Worm (Caenorhabditis elegans) whole organism, midembryonic: ENCODE results near the gene txt-1.

ENCODE experiments used
- T22C8.4 ChIP-seq: fragments of 200-800 bp; sonication (Bioruptor generic); IDR thresholded peaks from 2 replicates; pipeline ENCODE4 v1.3.6; 2022; ENCODE audit warnings: missing genetic modification characterization, missing compliant biosample characterization
- cog-1 ChIP-seq: sonication (generic microtip); optimal IDR thresholded peaks from 2 replicates; lab custom pipeline; 2016; ENCODE audit warnings: missing genetic modification characterization, missing compliant biosample characterization
- flt-1 ChIP-seq: fragments of 200-800 bp; sonication (Bioruptor generic); IDR thresholded peaks from 2 replicates; pipeline ENCODE4 v1.3.6; 2022; ENCODE audit warnings: missing genetic modification characterization, missing compliant biosample characterization
- klf-2 ChIP-seq: fragments of 200-800 bp; sonication (Bioruptor generic); conservative IDR thresholded peaks from 2 replicates; pipeline ENCODE4 v1.3.6; 2022; ENCODE audit warnings: missing genetic modification reagents, missing genetic modification characterization, missing compliant biosample characterization
- med-1 ChIP-seq: sonication (generic microtip); optimal IDR thresholded peaks from 2 replicates; lab custom pipeline; 2017; ENCODE audit warnings: missing genetic modification characterization, mild to moderate bottlenecking, missing compliant biosample characterization, antibody characterized with exemption, missing genetic modification reagents; ENCODE audit not compliant: insufficient read depth
- ref-1 ChIP-seq: fragments of 200-800 bp; sonication (Bioruptor generic); conservative IDR thresholded peaks from 2 replicates; pipeline ENCODE4 v1.3.6; 2022; ENCODE audit warnings: missing genetic modification reagents, missing genetic modification characterization, missing compliant biosample characterization
- tab-1 ChIP-seq: fragments of 200-800 bp; sonication (Bioruptor generic); IDR thresholded peaks from 2 replicates; pipeline ENCODE4 v1.3.6; 2022; ENCODE audit warnings: missing genetic modification characterization, missing compliant biosample characterization
- ztf-23 ChIP-seq: fragments of 200-800 bp; sonication (Bioruptor generic); IDR thresholded peaks from 2 replicates; pipeline ENCODE4 v1.3.6; 2022; ENCODE audit warnings: missing genetic modification reagents, missing genetic modification characterization, missing compliant biosample characterization
- ztf-29 ChIP-seq: fragments of 200-800 bp; sonication (Bioruptor generic); IDR thresholded peaks from 2 replicates; pipeline ENCODE4 v1.3.6; 2022; ENCODE audit warnings: missing genetic modification reagents, missing genetic modification characterization, missing compliant biosample characterization

Gene txt-1

ce11 chrII:105889-106288, at the start of gene txt-1:
Gene txt-1 (plus strand): TSS chrII:106189.
- TF ChIP-seq med-1 (no peak), T22C8.4 (no peak), ref-1 (GFP tag; lab: Robert Waterston, UW) (no peak), tab-1 (GFP tag; lab: Robert Waterston, UW) (no peak), ztf-23 (GFP tag; lab: Robert Waterston, UW) (no peak), flt-1 (GFP tag; lab: Robert Waterston, UW) (no peak), cog-1 (no peak), ztf-29 (no peak), klf-2 (no peak)

ce11 chrII:57370-57769, 48.6 kb upstream of the txt-1 start, which contains the start of gene ascc-1:
Gene ascc-1 (plus strand): TSS chrII:57670.
- no peak for TF ChIP-seq ref-1 (GFP tag; lab: Robert Waterston, UW)
- no peak for TF ChIP-seq klf-2
- no peak for TF ChIP-seq T22C8.4
- no peak for TF ChIP-seq flt-1 (GFP tag; lab: Robert Waterston, UW)
- TF ChIP-seq tab-1 (GFP tag; lab: Robert Waterston, UW), result no peak
- TF ChIP-seq ztf-29, result no peak
- no peak for TF ChIP-seq ztf-23 (GFP tag; lab: Robert Waterston, UW)
- no peak for TF ChIP-seq med-1
- no peak for TF ChIP-seq cog-1

DNA sequence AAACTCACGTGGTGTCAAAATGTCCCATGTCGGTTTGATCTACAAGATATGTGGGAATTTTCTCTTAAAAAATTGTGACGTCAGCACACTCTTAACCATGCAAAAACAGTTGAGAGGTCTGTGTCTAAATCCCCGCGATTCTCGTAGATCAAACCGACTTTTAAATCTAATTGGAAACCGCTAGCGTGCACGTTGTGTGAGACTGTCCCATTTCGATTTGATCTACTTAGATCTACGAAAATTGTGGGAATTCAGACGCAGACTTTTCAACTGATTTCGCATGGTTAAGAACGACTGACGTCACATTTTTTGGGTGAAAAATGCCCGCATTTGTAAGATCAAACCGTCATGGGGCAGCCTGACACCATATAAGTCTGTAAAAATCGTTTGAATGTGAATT, 48.1 kb upstream of the txt-1 start:
- no peak for TF ChIP-seq T22C8.4
- no peak for TF ChIP-seq klf-2
- TF ChIP-seq cog-1, result no peak
- no peak for TF ChIP-seq tab-1 (GFP tag; lab: Robert Waterston, UW)
- no peak for TF ChIP-seq ztf-23 (GFP tag; lab: Robert Waterston, UW)
- TF ChIP-seq ztf-29, result no peak
- TF ChIP-seq ref-1 (GFP tag; lab: Robert Waterston, UW), result no peak
- TF ChIP-seq flt-1 (GFP tag; lab: Robert Waterston, UW), result no peak
- no peak for TF ChIP-seq med-1

- TF ChIP-seq ztf-23 (GFP tag; lab: Robert Waterston, UW), result no peak
- TF ChIP-seq flt-1 (GFP tag; lab: Robert Waterston, UW), result no peak
- no peak for TF ChIP-seq ztf-29
- TF ChIP-seq ref-1 (GFP tag; lab: Robert Waterston, UW), result no peak
- no peak for TF ChIP-seq tab-1 (GFP tag; lab: Robert Waterston, UW)
- TF ChIP-seq klf-2, result no peak
- TF ChIP-seq med-1, result no peak
- no peak for TF ChIP-seq cog-1
- TF ChIP-seq T22C8.4, result no peak
Measured at ce11 chrII:60049-60448, 45.9 kb upstream of the txt-1 start.

- TF ChIP-seq med-1 (no peak), cog-1 (no peak), ztf-29 (no peak), ztf-23 (GFP tag; lab: Robert Waterston, UW) (no peak), ref-1 (GFP tag; lab: Robert Waterston, UW) (no peak), tab-1 (GFP tag; lab: Robert Waterston, UW) (no peak), klf-2 (no peak), T22C8.4 (no peak), flt-1 (GFP tag; lab: Robert Waterston, UW) (no peak)
Measured at ce11 chrII:61013-61412, 45.0 kb upstream of the txt-1 start, which contains the start of gene C23H3.2. Gene C23H3.2 (plus strand): TSS chrII:61313.

DNA sequence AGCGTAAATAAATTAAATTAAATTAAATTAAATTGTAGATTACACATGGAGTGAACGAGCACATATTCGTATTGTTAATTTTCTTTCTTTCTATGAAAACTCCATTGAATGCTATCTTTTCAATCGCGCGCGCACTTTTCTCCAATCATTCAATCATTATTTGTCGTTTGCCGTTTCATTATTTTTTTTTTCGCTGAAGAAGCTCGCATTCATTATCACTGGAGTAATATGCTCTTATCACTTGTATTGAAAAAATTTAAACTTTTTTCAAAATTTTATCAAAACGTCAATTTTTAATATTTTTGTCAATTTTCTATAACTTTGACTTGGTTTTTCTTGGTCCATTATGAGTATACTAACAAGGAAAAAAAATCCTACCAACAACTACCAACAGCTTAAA, 40.5 kb upstream of the txt-1 start:
- no peak for TF ChIP-seq cog-1
- TF ChIP-seq ztf-23 (GFP tag; lab: Robert Waterston, UW), result no peak
- no peak for TF ChIP-seq klf-2
- no peak for TF ChIP-seq ztf-29
- no peak for TF ChIP-seq T22C8.4
- TF ChIP-seq med-1, result no peak
- TF ChIP-seq ref-1 (GFP tag; lab: Robert Waterston, UW), result no peak
- TF ChIP-seq tab-1 (GFP tag; lab: Robert Waterston, UW), result no peak
- TF ChIP-seq flt-1 (GFP tag; lab: Robert Waterston, UW), result no peak

- TF ChIP-seq T22C8.4 (no peak), med-1 (no peak), flt-1 (GFP tag; lab: Robert Waterston, UW) (peak; percentile 62; the same call in 1 of the 2 replicates), ztf-23 (GFP tag; lab: Robert Waterston, UW) (no peak), tab-1 (GFP tag; lab: Robert Waterston, UW) (no peak), cog-1 (peak; percentile 90)
Measured at ce11 chrII:66322-66721, 39.7 kb upstream of the txt-1 start.

DNA sequence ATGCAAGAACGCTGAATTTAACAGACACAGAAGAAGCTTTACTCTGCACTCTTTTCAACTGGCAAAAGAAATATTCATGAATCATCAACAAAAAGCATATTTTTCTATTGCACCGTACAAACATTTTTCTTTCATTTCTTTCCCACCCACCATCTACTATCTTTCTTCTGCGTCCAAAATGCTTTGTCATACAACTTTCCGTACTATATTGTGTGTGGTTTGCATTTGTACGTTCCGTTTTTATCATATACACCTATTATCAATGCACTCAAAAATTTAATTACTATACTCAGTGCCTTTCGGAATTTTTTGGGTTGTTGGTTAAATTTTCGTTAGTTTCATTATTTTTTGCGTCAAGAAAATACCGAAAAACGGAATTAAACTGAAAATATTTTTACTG, 38.3 kb upstream of the txt-1 start:
- no peak for TF ChIP-seq ztf-23 (GFP tag; lab: Robert Waterston, UW)
- TF ChIP-seq cog-1, result no peak
- TF ChIP-seq ref-1 (GFP tag; lab: Robert Waterston, UW), result no peak
- no peak for TF ChIP-seq med-1
- TF ChIP-seq T22C8.4, result no peak
- TF ChIP-seq ztf-29, result no peak
- no peak for TF ChIP-seq tab-1 (GFP tag; lab: Robert Waterston, UW)
- no peak for TF ChIP-seq klf-2
- no peak for TF ChIP-seq flt-1 (GFP tag; lab: Robert Waterston, UW)

DNA sequence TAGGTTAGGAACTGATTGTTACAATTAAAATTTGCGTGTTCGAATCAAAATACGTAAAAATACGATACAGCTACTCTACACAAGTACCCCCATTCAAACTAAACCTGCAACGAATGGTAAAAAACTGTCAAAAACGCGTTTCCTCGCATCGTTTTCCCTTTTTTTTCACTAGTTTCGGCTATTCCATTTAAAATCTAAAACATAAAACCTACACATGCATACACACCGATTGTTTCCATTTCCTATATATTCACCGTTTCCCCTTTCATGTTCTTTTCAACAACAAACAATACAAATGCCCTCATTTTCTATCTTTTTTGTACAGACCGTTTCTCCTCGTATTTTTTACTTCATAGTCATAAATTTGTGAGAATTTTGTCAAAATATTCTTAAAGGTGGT, 37.2 kb upstream of the txt-1 start:
- TF ChIP-seq tab-1 (GFP tag; lab: Robert Waterston, UW), result no peak
- no peak for TF ChIP-seq ztf-29
- TF ChIP-seq ref-1 (GFP tag; lab: Robert Waterston, UW), result no peak
- no peak for TF ChIP-seq flt-1 (GFP tag; lab: Robert Waterston, UW)
- TF ChIP-seq klf-2, result no peak
- TF ChIP-seq T22C8.4, result no peak
- TF ChIP-seq cog-1, result no peak
- TF ChIP-seq ztf-23 (GFP tag; lab: Robert Waterston, UW), result no peak
- no peak for TF ChIP-seq med-1

DNA sequence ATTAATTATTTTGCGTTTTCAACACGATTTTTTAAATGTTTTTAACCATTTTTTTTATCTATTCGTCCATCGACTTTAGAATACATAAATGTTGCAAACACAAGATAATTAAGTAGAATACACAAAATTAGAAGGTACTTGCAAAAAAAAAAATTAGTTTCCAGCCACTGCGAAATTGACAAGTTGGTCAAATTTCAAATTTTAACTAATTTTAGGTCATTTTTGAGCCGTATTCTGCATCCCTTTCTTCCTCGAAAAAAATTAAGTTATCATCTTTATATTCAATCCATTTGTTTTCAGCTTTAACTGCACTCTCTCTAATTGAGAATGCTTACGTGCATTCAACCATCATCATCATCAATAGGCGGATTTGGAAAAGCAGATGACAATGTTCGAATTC, 36.6 kb upstream of the txt-1 start, which contains the start of gene egl-26:
egl-26 (plus strand) TSS at position 301 of the 400 bp plus-strand sequence.
- no peak for TF ChIP-seq T22C8.4
- no peak for TF ChIP-seq klf-2
- TF ChIP-seq tab-1 (GFP tag; lab: Robert Waterston, UW), result no peak
- no peak for TF ChIP-seq ref-1 (GFP tag; lab: Robert Waterston, UW)
- no peak for TF ChIP-seq med-1
- no peak for TF ChIP-seq ztf-23 (GFP tag; lab: Robert Waterston, UW)
- TF ChIP-seq cog-1, result no peak
- no peak for TF ChIP-seq flt-1 (GFP tag; lab: Robert Waterston, UW)
- no peak for TF ChIP-seq ztf-29

- TF ChIP-seq ref-1 (GFP tag; lab: Robert Waterston, UW) (no peak), ztf-29 (no peak), T22C8.4 (no peak), klf-2 (no peak), cog-1 (no peak), ztf-23 (GFP tag; lab: Robert Waterston, UW) (no peak), tab-1 (GFP tag; lab: Robert Waterston, UW) (no peak), med-1 (no peak), flt-1 (GFP tag; lab: Robert Waterston, UW) (no peak)
Measured at ce11 chrII:73329-73728, 32.7 kb upstream of the txt-1 start.
